Fruit fly (Drosophila melanogaster): Measurements from ENCODE around the gene mRpL13.

dm6 chr2L:18884783-18885182 lies 25.7 kb upstream of the mRpL13 start:
- TF ChIP-seq CG8478 (optimal IDR thresholded peaks at IDR 0.05), result no peak
- no peak for TF ChIP-seq CTCF (optimal IDR thresholded peaks at IDR 0.05)
